Fruit fly (Drosophila melanogaster) whole organism, embryonic: ENCODE data around the gene CG33306.

Experiments used
- CG11085 ChIP-seq: fragments of 200-800 bp; sonication (Bioruptor generic); IDR thresholded peaks from 2 replicates; pipeline ENCODE4 v1.3.6; 2022; ENCODE audit warnings: missing biosample characterization, missing genetic modification characterization
- CG12659 ChIP-seq: fragments of 200-800 bp; sonication (Bioruptor generic); optimal IDR thresholded peaks from 3 replicates; lab custom pipeline; 2017; ENCODE audit warnings: mild to moderate bottlenecking, missing biosample characterization, missing genetic modification reagents, missing genetic modification characterization
- CG4617 ChIP-seq: fragments of 200-800 bp; sonication (Bioruptor generic); optimal IDR thresholded peaks from 3 replicates; lab custom pipeline; 2016; ENCODE audit warnings: missing biosample characterization, missing genetic modification characterization, borderline replicate concordance
- CG5953 ChIP-seq: fragments of 200-800 bp; sonication (Bioruptor generic); IDR thresholded peaks from 2 replicates; pipeline ENCODE4 v1.3.6; 2022; ENCODE audit warnings: missing biosample characterization, missing genetic modification characterization
- CHES-1-like ChIP-seq: fragments of 200-800 bp; sonication (Bioruptor generic); optimal IDR thresholded peaks from 2 replicates; lab custom pipeline; 2016; ENCODE audit warnings: missing biosample characterization, missing genetic modification characterization
- Med ChIP-seq: fragments of 200-800 bp; sonication (Bioruptor generic); peaks from one replicate; lab custom pipeline; 2016; ENCODE audit warnings: missing biosample characterization, missing genetic modification characterization, mild to moderate bottlenecking, inconsistent platforms, moderate library complexity
- Opbp ChIP-seq: fragments of 200-800 bp; sonication (Bioruptor generic); IDR thresholded peaks from 3 replicates; pipeline ENCODE4 v1.3.6; 2022; ENCODE audit warnings: missing biosample characterization, missing genetic modification characterization; ENCODE audit not compliant: partially characterized antibody
- Sin3A ChIP-seq: fragments of >200 bp; optimal IDR thresholded peaks from 2 replicates; lab custom pipeline; 2018
- Sry-δ ChIP-seq: fragments of 200-800 bp; sonication (Bioruptor generic); optimal IDR thresholded peaks from 2 replicates; lab custom pipeline; 2016; ENCODE audit warnings: missing biosample characterization, missing genetic modification characterization

The CG33306 gene

dm6 chr2L:13793405-13793804, 50.1 kb downstream of the CG33306 start, which contains the start of gene Sec71 (continued):
- no peak for TF ChIP-seq CG11085
- TF ChIP-seq CHES-1-like = peak; percentile 15
- 0 out of 3 replicates have a peak, but pooled peaks have one; percentile 33 for TF ChIP-seq Opbp (GFP tag; lab: Robert Waterston, UW)
- TF ChIP-seq CG4617 (GFP tag; lab: Kevin White, UChicago) = peak; percentile 86
- TF ChIP-seq Med (GFP tag; lab: Kevin White, UChicago) = peak; percentile 85
- TF ChIP-seq Sin3A = peak; percentile 34
- TF ChIP-seq CG12659 (GFP tag; lab: Kevin White, UChicago) = peak; percentile 39
- TF ChIP-seq CG5953 (GFP tag; lab: Robert Waterston, UW) = no peak
- peak; percentile 22 for TF ChIP-seq Sry-δ (GFP tag; lab: Kevin White, UChicago)
- TF ChIP-seq, all 482 proteins: peak for 43
